Worm (Caenorhabditis elegans) whole organism, L4/young adult: Measurements from ENCODE around the gene F41C3.11.

Source experiments
- W03F9.2 ChIP-seq: fragments of 150-350 bp; optimal IDR thresholded peaks from 2 replicates; lab custom pipeline; 2014; ENCODE audit warnings: missing biosample characterization, missing genetic modification characterization
- dao-5 ChIP-seq: sonication (generic microtip); optimal IDR thresholded peaks from 2 replicates; lab custom pipeline; 2016; ENCODE audit warnings: missing genotype, missing genetic modification characterization, moderate library complexity, missing compliant biosample characterization
- him-1 ChIP-seq: sonication (generic microtip); optimal IDR thresholded peaks from 2 replicates; lab custom pipeline; 2016; ENCODE audit warnings: missing genotype, missing genetic modification reagents, missing genetic modification characterization, missing compliant biosample characterization

- TF ChIP-seq him-1 (tag; lab: Kevin White, UChicago) (no peak), dao-5 (tag; lab: Kevin White, UChicago) (no peak), W03F9.2 (no peak)
These were observed 30.7 kb downstream of the F41C3.11 start for ce11 chrII:4703011-4703410.
